Comparison of ENCODE assay signal across 2 worm cellular contexts in the genomic region with DNA sequence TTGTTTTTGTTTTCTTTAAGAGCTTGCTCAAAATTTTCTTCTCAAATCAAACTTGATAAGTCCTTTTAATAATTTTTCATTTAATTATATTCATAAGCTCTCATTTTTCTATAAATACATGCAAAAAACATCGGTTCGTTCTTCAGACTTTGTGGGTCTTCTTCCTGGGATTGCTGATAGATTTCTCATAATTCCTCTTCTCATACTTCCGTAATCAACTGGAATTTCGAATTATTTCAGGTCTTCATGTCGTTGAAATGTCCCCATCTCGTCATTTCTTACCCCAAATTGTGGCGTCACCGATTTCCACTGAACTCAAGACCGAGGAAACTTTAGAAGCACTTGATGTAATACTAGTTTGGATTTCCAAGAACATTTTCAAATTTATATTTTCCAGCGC.
TF ChIP-seq lines count a peak whose summit lies in the region.

No protein-coding gene starts in this region.

TF ChIP-seq in whole organism, L1 larva, 84 proteins besides CTCF, POLR2A, EP300 and RAD21:
- no peak for TF ChIP-seq tbx-2 (tag; optimal IDR thresholded peaks at IDR 0.05; lab: Kevin White, UChicago)
- no peak for TF ChIP-seq ceh-90 (tag; optimal IDR thresholded peaks at IDR 0.05; lab: Kevin White, UChicago)
- no peak for TF ChIP-seq fos-1 (tag; optimal IDR thresholded peaks at IDR 0.05; lab: Kevin White, UChicago)
- TF ChIP-seq isw-1 (GFP tag; IDR thresholded peaks at IDR 0.05; lab: Robert Waterston, UW) = no peak
- TF ChIP-seq pqm-1 (tag; optimal IDR thresholded peaks at IDR 0.05; lab: Kevin White, UChicago) = no peak
- no peak for TF ChIP-seq ceh-82 (tag; optimal IDR thresholded peaks at IDR 0.05; lab: Kevin White, UChicago)
- TF ChIP-seq lin-15B (tag; optimal IDR thresholded peaks at IDR 0.05; lab: Kevin White, UChicago) = no peak
- TF ChIP-seq fkh-10 (GFP tag; optimal IDR thresholded peaks at IDR 0.05; lab: Kevin White, UChicago) = no peak
- no peak for TF ChIP-seq zag-1 (tag; optimal IDR thresholded peaks at IDR 0.05; lab: Kevin White, UChicago)
- TF ChIP-seq lin-35 (GFP tag; optimal IDR thresholded peaks at IDR 0.05; lab: Kevin White, UChicago) = no peak
- no peak for TF ChIP-seq nhr-77 (tag; optimal IDR thresholded peaks at IDR 0.05; lab: Kevin White, UChicago)
- TF ChIP-seq blmp-1 (tag; optimal IDR thresholded peaks at IDR 0.05; lab: Kevin White, UChicago) = no peak
- TF ChIP-seq skn-1 (tag; optimal IDR thresholded peaks at IDR 0.05; lab: Kevin White, UChicago) = no peak
- no peak for TF ChIP-seq unc-98 (GFP tag; IDR thresholded peaks at IDR 0.05; lab: Robert Waterston, UW)
- TF ChIP-seq irx-1 (tag; optimal IDR thresholded peaks at IDR 0.05; lab: Kevin White, UChicago) = no peak
- TF ChIP-seq C04F5.9 (tag; optimal IDR thresholded peaks at IDR 0.05; lab: Kevin White, UChicago) = no peak
- no peak for TF ChIP-seq sup-37 (GFP tag; optimal IDR thresholded peaks at IDR 0.05; lab: Kevin White, UChicago)
- peak; percentile 84 for TF ChIP-seq pax-3 (tag; optimal IDR thresholded peaks at IDR 0.05; lab: Kevin White, UChicago)
- no peak for TF ChIP-seq nhr-85 (tag; lab: Kevin White, UChicago)
- peak; percentile 31 for TF ChIP-seq fkh-8 (tag; optimal IDR thresholded peaks at IDR 0.05; lab: Kevin White, UChicago)
- TF ChIP-seq ces-1 (GFP tag; optimal IDR thresholded peaks at IDR 0.05; lab: Kevin White, UChicago) = no peak
- no peak for TF ChIP-seq nhr-76 (tag; optimal IDR thresholded peaks at IDR 0.05; lab: Kevin White, UChicago)
- peak; percentile 10 for TF ChIP-seq nhr-47 (tag; optimal IDR thresholded peaks at IDR 0.05; lab: Kevin White, UChicago)
- TF ChIP-seq lsy-2 (tag; optimal IDR thresholded peaks at IDR 0.05; lab: Kevin White, UChicago) = no peak
- no peak for TF ChIP-seq lin-39 (tag; optimal IDR thresholded peaks at IDR 0.05; lab: Kevin White, UChicago)
- no peak for TF ChIP-seq vab-15 (tag; optimal IDR thresholded peaks at IDR 0.05; lab: Kevin White, UChicago)
- peak; percentile 78 for TF ChIP-seq dsc-1 (tag; optimal IDR thresholded peaks at IDR 0.05; lab: Kevin White, UChicago)
- TF ChIP-seq jun-1 (tag; optimal IDR thresholded peaks at IDR 0.05; lab: Kevin White, UChicago) = no peak
- TF ChIP-seq lin-14 (GFP tag; optimal IDR thresholded peaks at IDR 0.05; lab: Kevin White, UChicago) = no peak
- TF ChIP-seq nhr-71 (tag; optimal IDR thresholded peaks at IDR 0.05; lab: Kevin White, UChicago) = no peak
- no peak for TF ChIP-seq swsn-7 (tag; optimal IDR thresholded peaks at IDR 0.05; lab: Kevin White, UChicago)
- no peak for TF ChIP-seq hlh-17 (GFP tag; optimal IDR thresholded peaks at IDR 0.05; lab: Kevin White, UChicago; ENCODE audit: borderline replicate concordance)
- no peak for TF ChIP-seq pag-3 (tag; optimal IDR thresholded peaks at IDR 0.05; lab: Kevin White, UChicago; ENCODE audit: borderline replicate concordance, insufficient read depth)
- TF ChIP-seq ceh-88 (GFP tag; IDR thresholded peaks at IDR 0.05; lab: Robert Waterston, UW) = no peak
- TF ChIP-seq ceh-8 (GFP tag; optimal IDR thresholded peaks at IDR 0.05; lab: Kevin White, UChicago) = no peak
- no peak for TF ChIP-seq ztf-4 (tag; optimal IDR thresholded peaks at IDR 0.05; lab: Kevin White, UChicago)
- no peak for TF ChIP-seq xbp-1 (tag; optimal IDR thresholded peaks at IDR 0.05; lab: Kevin White, UChicago)
- no peak for TF ChIP-seq mef-2 (tag; optimal IDR thresholded peaks at IDR 0.05; lab: Kevin White, UChicago)
- no peak for TF ChIP-seq nhr-28 (tag; optimal IDR thresholded peaks at IDR 0.05; lab: Kevin White, UChicago)
- TF ChIP-seq Y116A8C.19 (tag; optimal IDR thresholded peaks at IDR 0.05; lab: Kevin White, UChicago; ENCODE audit: borderline replicate concordance) = no peak
- TF ChIP-seq sox-4 (tag; optimal IDR thresholded peaks at IDR 0.05; lab: Kevin White, UChicago) = peak; percentile 15

TF ChIP-seq in whole organism, L2 larva, 48 proteins besides CTCF, POLR2A, EP300 and RAD21:
- TF ChIP-seq sma-9 (GFP tag; optimal IDR thresholded peaks at IDR 0.05; lab: Kevin White, UChicago) (peak; percentile 9), sma-9 (tag; optimal IDR thresholded peaks at IDR 0.05; lab: Kevin White, UChicago) (no peak), egl-27 (tag; optimal IDR thresholded peaks at IDR 0.05; lab: Kevin White, UChicago) (no peak)
